Fruit fly (Drosophila melanogaster) whole organism, embryonic: ENCODE results near the gene VGlut.

Source experiments
- CG11695 ChIP-seq: fragments of 200-800 bp; sonication (Bioruptor generic); IDR thresholded peaks from 3 replicates; pipeline ENCODE4 v1.3.6; 2022; ENCODE audit warnings: missing biosample characterization, missing genetic modification characterization
- CG2889 ChIP-seq: fragments of 200-800 bp; sonication (Bioruptor generic); IDR thresholded peaks from 3 replicates; pipeline ENCODE4 v1.3.6; 2022; ENCODE audit warnings: missing biosample characterization, missing genetic modification characterization
- CG3995 ChIP-seq: fragments of 200-800 bp; sonication (Bioruptor generic); optimal IDR thresholded peaks from 3 replicates; lab custom pipeline; 2016; ENCODE audit warnings: missing biosample characterization, missing genetic modification characterization
- Hmr ChIP-seq: fragments of 200-800 bp; sonication (Bioruptor generic); optimal IDR thresholded peaks from 3 replicates; lab custom pipeline; 2017; ENCODE audit warnings: mild to moderate bottlenecking, missing biosample characterization, missing genetic modification reagents, missing genetic modification characterization
- Mrtf ChIP-seq: fragments of 200-800 bp; sonication (Bioruptor generic); IDR thresholded peaks from 3 replicates; pipeline ENCODE4 v1.3.6; 2022; ENCODE audit warnings: missing biosample characterization, missing genetic modification characterization
- cwo ChIP-seq: fragments of 200-800 bp; sonication (Bioruptor generic); optimal IDR thresholded peaks from 3 replicates; lab custom pipeline; 2017; ENCODE audit warnings: missing biosample characterization, missing genetic modification characterization, mild to moderate bottlenecking, moderate library complexity, missing genetic modification reagents
- jumu ChIP-seq: fragments of 200-800 bp; sonication (Bioruptor generic); optimal IDR thresholded peaks from 3 replicates; lab custom pipeline; 2016; ENCODE audit warnings: missing biosample characterization, missing genetic modification characterization
- ken ChIP-seq: fragments of 200-800 bp; sonication (Bioruptor generic); IDR thresholded peaks from 3 replicates; pipeline ENCODE4 v1.3.6; 2022; ENCODE audit warnings: missing biosample characterization, missing genetic modification characterization

DNA sequence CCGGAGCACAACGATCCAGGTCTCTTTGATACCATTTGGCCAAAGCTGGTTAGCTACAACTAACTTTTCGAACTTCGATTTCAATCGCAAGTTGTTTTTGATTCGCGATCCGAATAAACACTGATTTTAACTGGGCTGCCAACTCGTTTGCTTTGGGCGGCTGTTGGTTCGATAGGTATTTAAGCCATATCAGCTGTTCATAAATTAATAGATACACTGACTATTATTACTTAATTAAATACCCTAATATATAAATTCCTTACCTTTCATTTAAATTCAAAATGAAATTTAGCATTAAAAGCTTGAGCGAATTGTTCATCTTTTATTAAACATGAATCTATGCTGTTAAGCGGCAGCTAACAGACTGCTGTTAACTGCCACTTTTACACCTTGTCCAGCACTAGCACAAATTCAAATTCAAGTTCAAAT lies 42.9 kb upstream of the VGlut start, which contains the start of gene CG9967:
- TF ChIP-seq Mrtf (no peak), Hmr (no peak), cwo (no peak), CG3995 (GFP tag; lab: Kevin White, UChicago) (no peak), jumu (GFP tag; lab: Kevin White, UChicago) (no peak), ken (GFP tag; lab: Robert Waterston, UW) (no peak), CG11695 (GFP tag; lab: Robert Waterston, UW) (no peak), CG2889 (GFP tag; lab: Robert Waterston, UW) (no peak)
